Fruit fly (Drosophila melanogaster): ENCODE measurements around the gene vex.
A peak's percentile ranks its signal among the peaks of the same experiment; 100 is the strongest.

vex gene

dm6 chrX:11039788-11040187 lies at the start of gene vex:
Gene vex, minus strand, starts transcription at chrX:11039901.
- no peak for TF ChIP-seq Pif1B (GFP tag; optimal IDR thresholded peaks at IDR 0.05)
- TF ChIP-seq CG8301 (tag; optimal IDR thresholded peaks at IDR 0.05) = no peak
- TF ChIP-seq CG17806 (tag; optimal IDR thresholded peaks at IDR 0.05) = no peak
- no peak for TF ChIP-seq rn (GFP tag; IDR thresholded peaks at IDR 0.05)
- no peak for TF ChIP-seq CG15710 (tag; optimal IDR thresholded peaks at IDR 0.05)
- no peak for TF ChIP-seq CG34367 (tag; optimal IDR thresholded peaks at IDR 0.05)
- TF ChIP-seq CG9948 (tag; optimal IDR thresholded peaks at IDR 0.05) = no peak
- TF ChIP-seq CG12605 (GFP tag; IDR thresholded peaks at IDR 0.05) = no peak
- no peak for TF ChIP-seq fd96Ca (GFP tag; IDR thresholded peaks at IDR 0.05)
- no peak for TF ChIP-seq gl (tag; optimal IDR thresholded peaks at IDR 0.05)
- no peak for TF ChIP-seq CG10348 (GFP tag; IDR thresholded peaks at IDR 0.05)

- peak; percentile 17 for TF ChIP-seq CG8301 (tag; optimal IDR thresholded peaks at IDR 0.05)
- TF ChIP-seq Snoo (tag; optimal IDR thresholded peaks at IDR 0.05) = no peak
- peak; percentile 26 for TF ChIP-seq CG8159 (tag; optimal IDR thresholded peaks at IDR 0.05)
Observed at dm6 chrX:11088778-11089340, 49.2 kb upstream of the vex start, which contains the start of gene Vago. Gene Vago, plus strand, starts transcription at chrX:11089290.

dm6 chrX:11087384-11087783 lies 47.7 kb upstream of the vex start:
- TF ChIP-seq CG9948 (tag; optimal IDR thresholded peaks at IDR 0.05) (no peak), Snoo (tag; optimal IDR thresholded peaks at IDR 0.05) (no peak), CG4496 (GFP tag; IDR thresholded peaks at IDR 0.05) (peak; percentile 55; the same call in 1 of the 3 replicates), fd96Ca (GFP tag; IDR thresholded peaks at IDR 0.05) (no peak)

- TF ChIP-seq Snoo (tag; optimal IDR thresholded peaks at IDR 0.05) (no peak), CG13204 (GFP tag; optimal IDR thresholded peaks at IDR 0.05) (no peak)
Observed at dm6 chrX:11086250-11086649, 46.5 kb upstream of the vex start, which contains the start of gene sev. Gene sev, minus strand, starts transcription at chrX:11086299.

dm6 chrX:11083007-11083406 lies 43.3 kb upstream of the vex start:
- TF ChIP-seq CG4496 (GFP tag; IDR thresholded peaks at IDR 0.05) = no peak
- TF ChIP-seq CG15710 (tag; optimal IDR thresholded peaks at IDR 0.05) = no peak
- no peak for TF ChIP-seq CG8301 (tag; optimal IDR thresholded peaks at IDR 0.05)
- TF ChIP-seq Ets98B (GFP tag; IDR thresholded peaks at IDR 0.05) = no peak
- no peak for TF ChIP-seq rn (GFP tag; IDR thresholded peaks at IDR 0.05)
- no peak for TF ChIP-seq CG10348 (GFP tag; IDR thresholded peaks at IDR 0.05)
- TF ChIP-seq CG17806 (tag; optimal IDR thresholded peaks at IDR 0.05) = no peak
- no peak for TF ChIP-seq CG8159 (tag; optimal IDR thresholded peaks at IDR 0.05)
- no peak for TF ChIP-seq Pif1A (GFP tag; optimal IDR thresholded peaks at IDR 0.05)
- TF ChIP-seq CG12605 (GFP tag; IDR thresholded peaks at IDR 0.05) = no peak
- TF ChIP-seq CG34367 (tag; optimal IDR thresholded peaks at IDR 0.05) = no peak
- TF ChIP-seq CG13204 (GFP tag; optimal IDR thresholded peaks at IDR 0.05) = no peak
- TF ChIP-seq EcR (GFP tag; optimal IDR thresholded peaks at IDR 0.05) = no peak

- no peak for TF ChIP-seq CG12605 (GFP tag; IDR thresholded peaks at IDR 0.05)
- no peak for TF ChIP-seq Ets98B (GFP tag; IDR thresholded peaks at IDR 0.05)
- no peak for TF ChIP-seq CG34367 (tag; optimal IDR thresholded peaks at IDR 0.05)
- no peak for TF ChIP-seq gl (tag; optimal IDR thresholded peaks at IDR 0.05)
- TF ChIP-seq CG14655 (GFP tag; optimal IDR thresholded peaks at IDR 0.05) = no peak
- no peak for TF ChIP-seq Snoo (tag; optimal IDR thresholded peaks at IDR 0.05)
- no peak for TF ChIP-seq Pif1B (GFP tag; optimal IDR thresholded peaks at IDR 0.05)
- no peak for TF ChIP-seq CG4496 (GFP tag; IDR thresholded peaks at IDR 0.05)
- TF ChIP-seq CG15710 (tag; optimal IDR thresholded peaks at IDR 0.05) = no peak
- TF ChIP-seq EcR (GFP tag; optimal IDR thresholded peaks at IDR 0.05) = no peak
- TF ChIP-seq CG10348 (GFP tag; IDR thresholded peaks at IDR 0.05) = no peak
- TF ChIP-seq rn (GFP tag; IDR thresholded peaks at IDR 0.05) = no peak
- no peak for TF ChIP-seq Pif1A (GFP tag; optimal IDR thresholded peaks at IDR 0.05)
- TF ChIP-seq CG8159 (tag; optimal IDR thresholded peaks at IDR 0.05) = no peak
- no peak for TF ChIP-seq CG13204 (GFP tag; optimal IDR thresholded peaks at IDR 0.05)
Observed at dm6 chrX:11081834-11082233, 42.1 kb upstream of the vex start.

dm6 chrX:11081242-11081641 lies 41.5 kb upstream of the vex start:
- no peak for TF ChIP-seq CG13204 (GFP tag; optimal IDR thresholded peaks at IDR 0.05)
- 0 out of 3 replicates have a peak, but pooled peaks have one; percentile 42 for TF ChIP-seq fd96Ca (GFP tag; IDR thresholded peaks at IDR 0.05)
- TF ChIP-seq CG8159 (tag; optimal IDR thresholded peaks at IDR 0.05) = peak; percentile 56
- peak; percentile 56 for TF ChIP-seq CG8301 (tag; optimal IDR thresholded peaks at IDR 0.05)
- peak; percentile 35; the same call in 1 of the 2 replicates for TF ChIP-seq Ets98B (GFP tag; IDR thresholded peaks at IDR 0.05)
- TF ChIP-seq CG10348 (GFP tag; IDR thresholded peaks at IDR 0.05) = no peak
- TF ChIP-seq Pif1A (GFP tag; optimal IDR thresholded peaks at IDR 0.05) = no peak
- TF ChIP-seq Pif1B (GFP tag; optimal IDR thresholded peaks at IDR 0.05) = no peak
- 0 out of 2 replicates have a peak, but pooled peaks have one; percentile 23 for TF ChIP-seq CG12605 (GFP tag; IDR thresholded peaks at IDR 0.05)
- no peak for TF ChIP-seq Snoo (tag; optimal IDR thresholded peaks at IDR 0.05)
- no peak for TF ChIP-seq rn (GFP tag; IDR thresholded peaks at IDR 0.05)
- peak; percentile 66 for TF ChIP-seq CG4496 (GFP tag; IDR thresholded peaks at IDR 0.05)
- TF ChIP-seq CG34367 (tag; optimal IDR thresholded peaks at IDR 0.05) = peak; percentile 22
- TF ChIP-seq CG17806 (tag; optimal IDR thresholded peaks at IDR 0.05) = no peak
- 0 out of 2 replicates have a peak, but pooled peaks have one; percentile 43 for TF ChIP-seq CG32121 (GFP tag; IDR thresholded peaks at IDR 0.05)
- peak; percentile 64 for TF ChIP-seq CG14655 (GFP tag; optimal IDR thresholded peaks at IDR 0.05)
- TF ChIP-seq EcR (GFP tag; optimal IDR thresholded peaks at IDR 0.05) = no peak
- peak; percentile 58 for TF ChIP-seq CG15710 (tag; optimal IDR thresholded peaks at IDR 0.05)
- TF ChIP-seq CG9948 (tag; optimal IDR thresholded peaks at IDR 0.05) = peak; percentile 52
